Worm (Caenorhabditis elegans): Measurements from ENCODE around the gene nduc-2.

DNA sequence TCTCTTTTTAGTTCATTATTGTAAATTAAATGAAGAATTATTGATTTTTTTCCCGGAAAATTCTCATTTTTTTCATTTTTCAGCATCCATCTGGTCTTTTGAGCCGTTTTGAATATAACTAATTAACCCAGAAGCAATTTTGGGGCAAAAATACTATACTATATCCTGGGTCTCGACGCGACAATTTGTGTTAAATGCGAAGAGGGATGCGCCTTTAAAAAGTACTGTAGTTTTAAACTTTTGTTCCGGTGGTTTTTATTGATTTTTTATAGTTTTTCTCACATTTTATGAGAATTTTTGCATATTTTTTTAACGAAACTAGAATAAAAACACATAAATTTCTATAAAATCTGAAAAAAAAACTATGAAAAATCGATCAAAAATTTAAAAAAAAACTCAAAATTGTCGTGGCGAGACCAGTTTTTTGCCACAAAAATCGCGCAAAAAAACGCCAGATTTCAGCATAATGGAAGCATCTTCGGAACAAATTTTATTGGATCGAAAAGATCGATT is 1.4 kb downstream of the nduc-2 start, which contains the start of gene tbcc-1:
- TF ChIP-seq T26A8.4 (GFP tag; IDR thresholded peaks at IDR 0.05) (no peak), skn-1 (tag; optimal IDR thresholded peaks at IDR 0.05) (no peak), nhr-48 (tag; optimal IDR thresholded peaks at IDR 0.05) (no peak)
